Fruit fly (Drosophila melanogaster): ENCODE measurements around the gene ranshi.

Gene ranshi

dm6 chr3R:8747871-8748775, 18.6 kb upstream of the ranshi start (continued):
- TF ChIP-seq CG2120 (GFP tag; optimal IDR thresholded peaks at IDR 0.05) (peak; percentile 3), MESR4 (GFP tag; optimal IDR thresholded peaks at IDR 0.05) (no peak), so (GFP tag; IDR thresholded peaks at IDR 0.05) (0 out of 3 replicates have a peak, but pooled peaks have one; percentile 37), CG10543 (GFP tag; optimal IDR thresholded peaks at IDR 0.05) (peak; percentile 2), corto (GFP tag; optimal IDR thresholded peaks at IDR 0.05) (peak; percentile 69), rib (GFP tag; IDR thresholded peaks at IDR 0.05) (peak; percentile 38; the same call in 1 of the 2 replicates), ttk (GFP tag; IDR thresholded peaks at IDR 0.05) (no peak), onecut (GFP tag; IDR thresholded peaks at IDR 0.05) (no peak), Hr39 (optimal IDR thresholded peaks at IDR 0.05) (no peak), CG5953 (GFP tag; IDR thresholded peaks at IDR 0.05) (no peak), CG12155 (GFP tag; optimal IDR thresholded peaks at IDR 0.05) (no peak), CG7556 (GFP tag; optimal IDR thresholded peaks at IDR 0.05) (peak; percentile 10), cg (GFP tag; optimal IDR thresholded peaks at IDR 0.05) (peak; percentile 81), CG5245 (GFP tag; optimal IDR thresholded peaks at IDR 0.05) (no peak), Rfx (GFP tag; IDR thresholded peaks at IDR 0.05) (0 out of 2 replicates have a peak, but pooled peaks have one; percentile 6), usp (GFP tag; optimal IDR thresholded peaks at IDR 0.05) (no peak), vnd (GFP tag; IDR thresholded peaks at IDR 0.05; ENCODE audit: partially characterized antibody) (no peak), CG9437 (GFP tag; optimal IDR thresholded peaks at IDR 0.05) (peak; percentile 92), CG6765 (GFP tag; optimal IDR thresholded peaks at IDR 0.05) (peak; percentile 16), H2.0 (GFP tag; IDR thresholded peaks at IDR 0.05) (no peak), CG18599 (GFP tag; optimal IDR thresholded peaks at IDR 0.05) (peak; percentile 53), CG2129 (GFP tag; IDR thresholded peaks at IDR 0.05; ENCODE audit: partially characterized antibody) (no peak)

- TF ChIP-seq fd3F (GFP tag; optimal IDR thresholded peaks at IDR 0.05) (peak; percentile 24), pita (GFP tag; optimal IDR thresholded peaks at IDR 0.05) (no peak), kay (GFP tag; optimal IDR thresholded peaks at IDR 0.05) (peak; percentile 23), danr (GFP tag; IDR thresholded peaks at IDR 0.05) (no peak), toy (GFP tag; IDR thresholded peaks at IDR 0.05) (no peak), Opbp (GFP tag; IDR thresholded peaks at IDR 0.05; ENCODE audit: partially characterized antibody) (peak; percentile 77), CG5180 (GFP tag; optimal IDR thresholded peaks at IDR 0.05) (no peak), Max (GFP tag; optimal IDR thresholded peaks at IDR 0.05) (no peak), exex (tag; optimal IDR thresholded peaks at IDR 0.05) (no peak), ssp (GFP tag; IDR thresholded peaks at IDR 0.05) (peak; percentile 45; the same call in 1 of the 2 replicates), CG1602 (GFP tag; optimal IDR thresholded peaks at IDR 0.05) (no peak), hbn (GFP tag; IDR thresholded peaks at IDR 0.05; ENCODE audit: partially characterized antibody) (peak; percentile 57), CG15696 (tag; optimal IDR thresholded peaks at IDR 0.05) (peak; percentile 14), Doc2 (GFP tag; IDR thresholded peaks at IDR 0.05) (no peak), Optix (GFP tag; IDR thresholded peaks at IDR 0.05) (no peak), CG2120 (GFP tag; optimal IDR thresholded peaks at IDR 0.05) (peak; percentile 46), wor (GFP tag; IDR thresholded peaks at IDR 0.05) (no peak), sob (GFP tag; IDR thresholded peaks at IDR 0.05) (peak; percentile 73), Dek (tag; optimal IDR thresholded peaks at IDR 0.05) (peak; percentile 8), Dad (GFP tag; optimal IDR thresholded peaks at IDR 0.05) (peak; percentile 35), schlank (tag; optimal IDR thresholded peaks at IDR 0.05) (no peak), CG10979 (tag; optimal IDR thresholded peaks at IDR 0.05) (peak; percentile 18), zen2 (GFP tag; IDR thresholded peaks at IDR 0.05; ENCODE audit: partially characterized antibody) (0 out of 3 replicates have a peak, but pooled peaks have one; percentile 6), Gsc (GFP tag; IDR thresholded peaks at IDR 0.05) (no peak), croc (GFP tag; conservative IDR thresholded peaks at IDR 0.05) (no peak), Elba2 (GFP tag; optimal IDR thresholded peaks at IDR 0.05) (no peak), NC2α (GFP tag; optimal IDR thresholded peaks at IDR 0.05) (no peak)
Measured at dm6 chr3R:8747134-8747870, 17.8 kb upstream of the ranshi start, which contains the start of the genes CG9801 and Nasp. Gene CG9801, minus strand, starts transcription at chr3R:8747675. Gene Nasp, plus strand, starts transcription at chr3R:8747798.

All from whole organism, embryonic.